Worm (Caenorhabditis elegans) whole organism, young adult: ENCODE results near the gene F48F7.3.

Experiments
- B0019.2 ChIP-seq: fragments of 200-800 bp; sonication (Bioruptor generic); conservative IDR thresholded peaks from 2 replicates; pipeline ENCODE4 v1.3.6; 2022; ENCODE audit warnings: missing genetic modification reagents, missing genetic modification characterization, missing compliant biosample characterization
- C17E4.6 ChIP-seq: fragments of 200-800 bp; sonication (Bioruptor generic); IDR thresholded peaks from 2 replicates; pipeline ENCODE4 v1.3.6; 2022; ENCODE audit warnings: missing genetic modification reagents, missing genetic modification characterization, missing compliant biosample characterization
- F33H1.4 ChIP-seq: fragments of 200-800 bp; sonication (Bioruptor generic); IDR thresholded peaks from 2 replicates; pipeline ENCODE4 v1.3.6; 2022; ENCODE audit warnings: missing genetic modification reagents, missing genetic modification characterization, missing compliant biosample characterization
- F52B5.7 ChIP-seq: sonication (generic microtip); optimal IDR thresholded peaks from 2 replicates; lab custom pipeline; 2016; ENCODE audit warnings: mild to moderate bottlenecking, missing genetic modification characterization, missing compliant biosample characterization
- F57A8.1 ChIP-seq: fragments of 200-800 bp; sonication (Bioruptor generic); optimal IDR thresholded peaks from 2 replicates; lab custom pipeline; 2018; ENCODE audit warnings: mild to moderate bottlenecking, missing genetic modification characterization, moderate library complexity, missing compliant biosample characterization
- K12H6.12 ChIP-seq: fragments of 200-800 bp; sonication (Bioruptor generic); optimal IDR thresholded peaks from 2 replicates; lab custom pipeline; 2018; ENCODE audit warnings: mild to moderate bottlenecking, missing genetic modification characterization, missing compliant biosample characterization
- T26A5.8 ChIP-seq: sonication (generic microtip); optimal IDR thresholded peaks from 2 replicates; lab custom pipeline; 2016; ENCODE audit warnings: missing genetic modification characterization, missing compliant biosample characterization
- Y56A3A.18 ChIP-seq: fragments of 200-800 bp; sonication (Bioruptor generic); IDR thresholded peaks from 2 replicates; pipeline ENCODE4 v1.3.6; 2022; ENCODE audit warnings: missing genetic modification reagents, missing genetic modification characterization, missing compliant biosample characterization
- Y95B8A.8 ChIP-seq: fragments of 200-800 bp; sonication (Bioruptor generic); IDR thresholded peaks from 2 replicates; pipeline ENCODE4 v1.3.6; 2022; ENCODE audit warnings: missing genetic modification reagents, missing genetic modification characterization, missing compliant biosample characterization
- ZK185.1 ChIP-seq: sonication (generic microtip); optimal IDR thresholded peaks from 2 replicates; lab custom pipeline; 2016; ENCODE audit warnings: mild to moderate bottlenecking, missing genetic modification characterization, missing compliant biosample characterization; ENCODE audit not compliant: poor library complexity, severe bottlenecking
- aptf-2 ChIP-seq: fragments of 200-800 bp; sonication (Bioruptor generic); conservative IDR thresholded peaks from 2 replicates; pipeline ENCODE4 v1.3.6; 2022; ENCODE audit warnings: missing genetic modification reagents, missing genetic modification characterization, missing compliant biosample characterization
- cebp-1 ChIP-seq, 2 experiments: fragments of 200-800 bp in 1 of 2; sonication (Bioruptor generic) in 1 of 2; sonication (generic microtip) in 1 of 2; IDR thresholded peaks in 1 of 2; optimal IDR thresholded peaks in 1 of 2; 2 replicates each; pipeline versions ENCODE4 v1.3.6 to Lab custom; 2017 to 2022; ENCODE audit warnings: missing compliant biosample characterization in 2 of 2, missing genetic modification characterization in 2 of 2, mild to moderate bottlenecking in 1 of 2, missing genetic modification reagents in 1 of 2, moderate library complexity in 1 of 2
- ceh-58 ChIP-seq: fragments of 200-800 bp; sonication (Bioruptor generic); IDR thresholded peaks from 2 replicates; pipeline ENCODE4 v1.3.6; 2022; ENCODE audit warnings: missing genetic modification characterization, missing compliant biosample characterization
- ceh-91 ChIP-seq: fragments of 200-800 bp; sonication (Bioruptor generic); IDR thresholded peaks from 2 replicates; pipeline ENCODE4 v1.3.6; 2022; ENCODE audit warnings: missing genetic modification reagents, missing genetic modification characterization, missing compliant biosample characterization
- dox-1 ChIP-seq: fragments of 200-800 bp; sonication (Bioruptor generic); IDR thresholded peaks from 2 replicates; pipeline ENCODE4 v1.3.6; 2022; ENCODE audit warnings: missing genetic modification reagents, missing genetic modification characterization, missing compliant biosample characterization
- efl-1 ChIP-seq: fragments of 150-350 bp; optimal IDR thresholded peaks from 2 replicates; lab custom pipeline; 2014; ENCODE audit warnings: missing biosample characterization, missing genetic modification reagents, missing genetic modification characterization
- egl-44 ChIP-seq: fragments of 200-800 bp; sonication (Bioruptor generic); IDR thresholded peaks from 2 replicates; pipeline ENCODE4 v1.3.6; 2022; ENCODE audit warnings: missing genetic modification reagents, missing genetic modification characterization, missing compliant biosample characterization
- fkh-3 ChIP-seq: sonication (generic microtip); optimal IDR thresholded peaks from 2 replicates; lab custom pipeline; 2016; ENCODE audit warnings: mild to moderate bottlenecking, missing genetic modification characterization, missing compliant biosample characterization
- hlh-12 ChIP-seq: sonication (generic microtip); optimal IDR thresholded peaks from 2 replicates; lab custom pipeline; 2016; ENCODE audit warnings: missing genetic modification characterization, missing compliant biosample characterization
- hrde-1 ChIP-seq: sonication (generic microtip); optimal IDR thresholded peaks from 2 replicates; lab custom pipeline; 2016; ENCODE audit warnings: missing genetic modification characterization, mild to moderate bottlenecking, missing compliant biosample characterization, moderate library complexity, missing genotype, missing genetic modification reagents, borderline replicate concordance
- lag-1 ChIP-seq: fragments of 200-800 bp; sonication (Bioruptor generic); IDR thresholded peaks from 2 replicates; pipeline ENCODE4 v1.3.6; 2022; ENCODE audit warnings: missing genetic modification reagents, missing genetic modification characterization, missing compliant biosample characterization
- lin-40 ChIP-seq: sonication (generic microtip); optimal IDR thresholded peaks from 2 replicates; lab custom pipeline; 2016; ENCODE audit warnings: missing genetic modification characterization, mild to moderate bottlenecking, missing compliant biosample characterization, missing genotype, missing genetic modification reagents
- madf-3 ChIP-seq: fragments of 200-800 bp; sonication (Bioruptor generic); IDR thresholded peaks from 2 replicates; pipeline ENCODE4 v1.3.6; 2022; ENCODE audit warnings: missing genetic modification reagents, missing genetic modification characterization, missing compliant biosample characterization
- mcd-1 ChIP-seq: fragments of 200-800 bp; sonication (Bioruptor generic); IDR thresholded peaks from 2 replicates; pipeline ENCODE4 v1.3.6; 2022; ENCODE audit warnings: missing genetic modification reagents, missing genetic modification characterization, missing compliant biosample characterization
- mel-28 ChIP-seq: sonication (generic microtip); optimal IDR thresholded peaks from 2 replicates; lab custom pipeline; 2016; ENCODE audit warnings: borderline replicate concordance, mild to moderate bottlenecking, missing genetic modification characterization, missing compliant biosample characterization
- nfya-2 ChIP-seq: fragments of 200-800 bp; sonication (Bioruptor generic); IDR thresholded peaks from 2 replicates; pipeline ENCODE4 v1.3.6; 2022; ENCODE audit warnings: missing genetic modification reagents, missing genetic modification characterization, missing compliant biosample characterization
- nhr-179 ChIP-seq: sonication (generic microtip); optimal IDR thresholded peaks from 2 replicates; lab custom pipeline; 2016; ENCODE audit warnings: mild to moderate bottlenecking, missing genetic modification characterization, missing compliant biosample characterization
- nhr-80 ChIP-seq: sonication (generic microtip); optimal IDR thresholded peaks from 2 replicates; lab custom pipeline; 2016; ENCODE audit warnings: missing genetic modification characterization, missing compliant biosample characterization
- snpc-1.1 ChIP-seq: sonication (generic microtip); optimal IDR thresholded peaks from 2 replicates; lab custom pipeline; 2017; ENCODE audit warnings: missing genetic modification characterization, mild to moderate bottlenecking, missing compliant biosample characterization, antibody characterized with exemption, moderate library complexity, missing genotype, missing genetic modification reagents; ENCODE audit not compliant: insufficient read depth
- snpc-1.3 ChIP-seq: sonication (generic microtip); optimal IDR thresholded peaks from 2 replicates; lab custom pipeline; 2017; ENCODE audit warnings: missing genetic modification characterization, mild to moderate bottlenecking, missing compliant biosample characterization, antibody characterized with exemption, moderate library complexity, missing genotype, missing genetic modification reagents; ENCODE audit not compliant: insufficient read depth
- snpc-4 ChIP-seq, 5 experiments: fragments of 150-350 bp in 1 of 5; sonication (generic microtip) in 4 of 5; optimal IDR thresholded peaks; 2 replicates each; lab custom pipeline; 2014 to 2018; ENCODE audit warnings: missing genetic modification characterization in 5 of 5, missing biosample characterization in 3 of 5, antibody characterized with exemption in 2 of 5, mild to moderate bottlenecking in 2 of 5, missing compliant biosample characterization in 2 of 5, missing genotype in 2 of 5, moderate library complexity in 2 of 5, missing genetic modification reagents in 1 of 5
- sptf-2 ChIP-seq: fragments of 200-800 bp; sonication (Bioruptor generic); optimal IDR thresholded peaks from 2 replicates; lab custom pipeline; 2018; ENCODE audit warnings: mild to moderate bottlenecking, missing genetic modification characterization, missing compliant biosample characterization
- tbp1 ChIP-seq: fragments of 200-800 bp; sonication (Bioruptor generic); optimal IDR thresholded peaks from 2 replicates; lab custom pipeline; 2018; ENCODE audit warnings: mild to moderate bottlenecking, missing genetic modification characterization, missing compliant biosample characterization
- tbx-9 ChIP-seq: sonication (generic microtip); optimal IDR thresholded peaks from 2 replicates; lab custom pipeline; 2016; ENCODE audit warnings: borderline replicate concordance, missing genetic modification characterization, inconsistent platforms, missing compliant biosample characterization
- unc-62 ChIP-seq: fragments of 150-350 bp; optimal IDR thresholded peaks from 2 replicates; lab custom pipeline; 2014; ENCODE audit warnings: missing biosample characterization, missing genetic modification reagents, missing genetic modification characterization
- xnd-1 ChIP-seq: sonication (generic microtip); optimal IDR thresholded peaks from 2 replicates; lab custom pipeline; 2016; ENCODE audit warnings: missing genotype, missing genetic modification reagents, missing genetic modification characterization, missing compliant biosample characterization
- zfh-2 ChIP-seq: fragments of 200-800 bp; sonication (Bioruptor generic); conservative IDR thresholded peaks from 2 replicates; pipeline ENCODE4 v1.3.6; 2022; ENCODE audit warnings: missing genetic modification reagents, missing genetic modification characterization, missing compliant biosample characterization
- ztf-26 ChIP-seq: sonication (generic microtip); optimal IDR thresholded peaks from 2 replicates; lab custom pipeline; 2017; ENCODE audit warnings: missing genetic modification characterization, missing compliant biosample characterization
- ztf-3 ChIP-seq: fragments of 200-800 bp; sonication (Bioruptor generic); optimal IDR thresholded peaks from 2 replicates; lab custom pipeline; 2018; ENCODE audit warnings: mild to moderate bottlenecking, missing genetic modification characterization, missing compliant biosample characterization

F48F7.3 gene

DNA sequence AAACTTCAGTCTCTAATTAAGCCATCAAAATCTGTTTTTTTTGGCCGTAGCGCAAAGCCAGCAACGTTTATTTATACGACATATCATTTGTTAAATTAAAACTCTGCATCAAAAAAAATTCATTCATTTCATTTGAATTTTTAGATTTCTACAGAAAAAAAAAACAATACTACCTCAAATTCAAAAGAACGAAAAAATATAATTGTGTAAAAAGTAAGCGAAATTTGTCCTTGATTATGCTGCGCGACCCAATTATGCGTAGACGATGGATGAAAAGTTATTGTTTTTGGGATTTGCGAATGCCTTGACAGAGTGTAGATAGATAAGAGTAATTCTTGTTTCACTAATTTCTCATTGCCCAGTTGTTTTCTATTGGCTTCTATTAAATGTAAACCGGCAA lies at the start of gene F48F7.3:
Gene F48F7.3 (plus strand): TSS at position 301 of the 400 bp plus-strand sequence.
- TF ChIP-seq sptf-2 (GFP tag; lab: Kevin White, UChicago) = no peak
- no peak for TF ChIP-seq hrde-1 (tag; lab: Kevin White, UChicago)
- TF ChIP-seq ztf-3 (GFP tag; lab: Kevin White, UChicago) = no peak
- no peak for TF ChIP-seq mel-28 (tag; lab: Kevin White, UChicago)
- TF ChIP-seq T26A5.8 (tag; lab: Kevin White, UChicago) = no peak
- no peak for TF ChIP-seq snpc-4 (GFP tag; optimal IDR thresholded peaks at IDR 0.05; lab: Kevin White, UChicago)
- TF ChIP-seq snpc-4 (tag; optimal IDR thresholded peaks at IDR 0.05; lab: Kevin White, UChicago) = no peak
- TF ChIP-seq nhr-179 (tag; lab: Kevin White, UChicago) = no peak
- TF ChIP-seq, all 124 proteins: peak for 0

DNA sequence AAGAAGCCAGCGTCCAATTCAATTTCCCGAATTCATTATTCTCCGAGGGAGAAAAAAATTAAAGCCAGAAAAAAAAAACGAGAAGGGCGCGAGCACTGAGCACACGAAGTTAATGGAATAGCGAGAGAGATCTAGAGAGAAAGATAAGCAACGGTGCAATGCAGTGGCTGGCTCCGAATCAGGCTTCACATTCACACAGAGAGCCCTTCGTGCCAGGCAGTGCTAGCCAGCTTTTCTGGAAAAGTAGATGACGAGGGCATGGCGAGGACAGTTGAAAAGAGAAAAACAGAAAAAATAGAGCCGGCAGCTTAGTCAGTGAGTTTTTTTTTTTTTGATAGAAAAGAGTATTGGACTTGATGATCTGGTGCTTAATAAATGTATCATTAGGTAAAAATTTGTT lies 49.7 kb upstream of the F48F7.3 start:
- TF ChIP-seq B0019.2 (GFP tag; lab: Robert Waterston, UW) = no peak
- TF ChIP-seq C17E4.6 (GFP tag; lab: Robert Waterston, UW) = no peak
- TF ChIP-seq snpc-4 (GFP tag; optimal IDR thresholded peaks at IDR 0.05; lab: Kevin White, UChicago) = no peak
- TF ChIP-seq snpc-4 (tag; optimal IDR thresholded peaks at IDR 0.05; lab: Kevin White, UChicago) = no peak
- TF ChIP-seq mcd-1 (GFP tag; lab: Robert Waterston, UW) = no peak
- no peak for TF ChIP-seq ceh-58 (GFP tag; lab: Robert Waterston, UW)
- no peak for TF ChIP-seq lag-1 (GFP tag; lab: Robert Waterston, UW)

DNA sequence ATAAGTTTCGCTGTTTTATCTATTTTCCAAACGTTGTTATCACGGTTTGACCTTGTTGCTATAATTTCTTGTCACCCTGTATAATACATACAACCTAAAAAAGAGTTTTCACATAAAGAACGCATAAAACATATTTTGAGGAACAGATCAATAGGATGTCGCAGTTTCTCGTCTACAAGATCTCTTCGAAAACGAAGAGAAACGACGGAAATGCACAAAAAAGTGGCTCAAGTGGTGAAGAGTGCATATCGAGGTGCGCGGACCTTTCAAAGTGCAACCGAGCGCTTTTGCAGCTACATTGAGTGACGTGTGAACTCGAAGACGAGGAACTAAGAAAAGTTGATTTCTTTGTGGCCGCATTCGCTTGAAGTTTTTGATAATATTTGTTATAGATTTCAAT lies 49.0 kb upstream of the F48F7.3 start, which contains the start of gene Y26E6A.2:
Gene Y26E6A.2 (minus strand): TSS at position 101 of the 400 bp plus-strand sequence.
- no peak for TF ChIP-seq F52B5.7 (tag; lab: Kevin White, UChicago)
- no peak for TF ChIP-seq K12H6.12
- no peak for TF ChIP-seq dox-1 (GFP tag; lab: Robert Waterston, UW)
- TF ChIP-seq sptf-2 (GFP tag; lab: Kevin White, UChicago) = no peak
- TF ChIP-seq Y56A3A.18 (GFP tag; lab: Robert Waterston, UW) = no peak
- TF ChIP-seq ceh-91 = no peak
- no peak for TF ChIP-seq F57A8.1 (GFP tag; lab: Kevin White, UChicago)
- TF ChIP-seq madf-3 (GFP tag; lab: Robert Waterston, UW) = no peak
- no peak for TF ChIP-seq Y95B8A.8
- no peak for TF ChIP-seq snpc-1.3
- no peak for TF ChIP-seq snpc-1.1
- no peak for TF ChIP-seq efl-1 (GFP tag; lab: Kevin White, UChicago)
- no peak for TF ChIP-seq cebp-1 (GFP tag; IDR thresholded peaks at IDR 0.05; lab: Robert Waterston, UW)
- TF ChIP-seq cebp-1 (tag; optimal IDR thresholded peaks at IDR 0.05; lab: Kevin White, UChicago) = no peak
- no peak for TF ChIP-seq ztf-26

ce11 chrX:13917121-13917755 lies 46.1 kb upstream of the F48F7.3 start, which contains the start of gene ekl-5:
TSS of gene ekl-5 (minus strand) at chrX:13917171.
- no peak for TF ChIP-seq nfya-2 (GFP tag; lab: Robert Waterston, UW)
- peak; percentile 17 for TF ChIP-seq K12H6.12
- no peak for TF ChIP-seq aptf-2 (GFP tag; lab: Robert Waterston, UW)
- TF ChIP-seq fkh-3 = no peak
- TF ChIP-seq snpc-4 (GFP tag; optimal IDR thresholded peaks at IDR 0.05; lab: Kevin White, UChicago) = no peak
- TF ChIP-seq snpc-4 (tag; optimal IDR thresholded peaks at IDR 0.05; lab: Kevin White, UChicago) = no peak
- no peak for TF ChIP-seq F33H1.4 (GFP tag; lab: Robert Waterston, UW)
- no peak for TF ChIP-seq hlh-12 (tag; lab: Kevin White, UChicago)
- peak; percentile 18 for TF ChIP-seq ztf-26
- TF ChIP-seq egl-44 (GFP tag; lab: Robert Waterston, UW) = no peak
- TF ChIP-seq ZK185.1 (tag; lab: Kevin White, UChicago) = no peak
- peak; percentile 57 for TF ChIP-seq nhr-80 (tag; lab: Kevin White, UChicago)
- no peak for TF ChIP-seq sptf-2 (GFP tag; lab: Kevin White, UChicago)
- peak; percentile 5 for TF ChIP-seq tbp1
- TF ChIP-seq tbx-9 (tag; lab: Kevin White, UChicago) = no peak
- no peak for TF ChIP-seq unc-62
- peak; percentile 52; the same call in 1 of the 2 replicates for TF ChIP-seq zfh-2
- no peak for TF ChIP-seq ztf-3 (GFP tag; lab: Kevin White, UChicago)
- TF ChIP-seq dox-1 (GFP tag; lab: Robert Waterston, UW) = peak; percentile 43; the same call in 1 of the 2 replicates
- no peak for TF ChIP-seq xnd-1 (tag; lab: Kevin White, UChicago)
- no peak for TF ChIP-seq ceh-91
- TF ChIP-seq lin-40 = peak; percentile 74
- no peak for TF ChIP-seq T26A5.8 (tag; lab: Kevin White, UChicago)
